Fruit fly (Drosophila melanogaster) whole organism, embryonic: Measurements from ENCODE around the gene CG13862.

Experiments
- Abd-B ChIP-seq: fragments of 200-800 bp; sonication (Bioruptor generic); optimal IDR thresholded peaks from 2 replicates; lab custom pipeline; 2018; ENCODE audit warnings: missing biosample characterization, mild to moderate bottlenecking, missing genetic modification characterization, moderate library complexity
- Aef1 ChIP-seq: fragments of 200-800 bp; sonication (Bioruptor generic); IDR thresholded peaks from 3 replicates; pipeline ENCODE4 v1.3.6; 2022; ENCODE audit warnings: missing biosample characterization, missing genetic modification characterization
- Blimp-1 ChIP-seq: fragments of 200-800 bp; sonication (Bioruptor generic); optimal IDR thresholded peaks from 3 replicates; lab custom pipeline; 2018; ENCODE audit warnings: missing biosample characterization, missing genetic modification characterization, mild to moderate bottlenecking, moderate library complexity, missing genetic modification reagents
- C15 ChIP-seq: fragments of 200-800 bp; sonication (Bioruptor generic); IDR thresholded peaks from 3 replicates; pipeline ENCODE4 v1.3.6; 2022; ENCODE audit warnings: missing biosample characterization, missing genetic modification characterization
- CG1024 ChIP-seq: fragments of 200-800 bp; sonication (Bioruptor generic); IDR thresholded peaks from 2 replicates; pipeline ENCODE4 v1.3.6; 2022; ENCODE audit warnings: missing biosample characterization, missing genetic modification characterization
- CG10654 ChIP-seq: fragments of 200-800 bp; sonication (Bioruptor generic); optimal IDR thresholded peaks from 2 replicates; lab custom pipeline; 2016; ENCODE audit warnings: missing biosample characterization, missing genetic modification characterization
- CG10979 ChIP-seq: fragments of 200-800 bp; sonication (Bioruptor generic); optimal IDR thresholded peaks from 2 replicates; lab custom pipeline; 2018; ENCODE audit warnings: missing biosample characterization, mild to moderate bottlenecking, missing genetic modification characterization, moderate library complexity
- CG1233 ChIP-seq: fragments of 200-800 bp; sonication (Bioruptor generic); optimal IDR thresholded peaks from 4 replicates; lab custom pipeline; 2018; ENCODE audit warnings: missing biosample characterization, mild to moderate bottlenecking, missing genetic modification characterization
- CG15011 ChIP-seq: fragments of 200-800 bp; sonication (Bioruptor generic); optimal IDR thresholded peaks from 3 replicates; lab custom pipeline; 2018; ENCODE audit warnings: missing biosample characterization, mild to moderate bottlenecking, missing genetic modification characterization
- CG1602 ChIP-seq: fragments of 200-800 bp; sonication (Bioruptor generic); optimal IDR thresholded peaks from 3 replicates; lab custom pipeline; 2016; ENCODE audit warnings: missing biosample characterization, missing genetic modification characterization
- CG1647 ChIP-seq: fragments of 200-800 bp; sonication (Bioruptor generic); optimal IDR thresholded peaks from 3 replicates; lab custom pipeline; 2016; ENCODE audit warnings: missing biosample characterization, missing genetic modification characterization
- CG17361 ChIP-seq: fragments of 200-800 bp; sonication (Bioruptor generic); IDR thresholded peaks from 3 replicates; pipeline ENCODE4 v1.3.6; 2022; ENCODE audit warnings: missing biosample characterization, missing genetic modification characterization
- CG17612 ChIP-seq: fragments of 200-800 bp; sonication (Bioruptor generic); IDR thresholded peaks from 2 replicates; pipeline ENCODE4 v1.3.6; 2022; ENCODE audit warnings: missing biosample characterization, missing genetic modification characterization
- CG1792 ChIP-seq: fragments of 200-800 bp; sonication (Bioruptor generic); optimal IDR thresholded peaks from 2 replicates; lab custom pipeline; 2016; ENCODE audit warnings: missing biosample characterization, missing genetic modification characterization
- CG18599 ChIP-seq: fragments of 200-800 bp; sonication (Bioruptor generic); optimal IDR thresholded peaks from 3 replicates; lab custom pipeline; 2017; ENCODE audit warnings: missing biosample characterization, missing genetic modification characterization, mild to moderate bottlenecking, moderate library complexity, missing genetic modification reagents
- CG2202 ChIP-seq: fragments of 200-800 bp; sonication (Bioruptor generic); optimal IDR thresholded peaks from 2 replicates; lab custom pipeline; 2018; ENCODE audit warnings: missing biosample characterization, mild to moderate bottlenecking, missing genetic modification characterization
- CG3065 ChIP-seq: fragments of 200-800 bp; sonication (Bioruptor generic); optimal IDR thresholded peaks from 2 replicates; lab custom pipeline; 2016; ENCODE audit warnings: missing biosample characterization, missing genetic modification characterization
- CG31365 ChIP-seq: fragments of 200-800 bp; sonication (Bioruptor generic); optimal IDR thresholded peaks from 2 replicates; lab custom pipeline; 2018; ENCODE audit warnings: missing biosample characterization, mild to moderate bottlenecking, missing genetic modification characterization
- CG3281 ChIP-seq: fragments of 200-800 bp; sonication (Bioruptor generic); optimal IDR thresholded peaks from 3 replicates; lab custom pipeline; 2017; ENCODE audit warnings: missing biosample characterization, mild to moderate bottlenecking, missing genetic modification characterization
- CG34422 ChIP-seq: fragments of 200-800 bp; sonication (Bioruptor generic); IDR thresholded peaks from 3 replicates; pipeline ENCODE4 v1.3.6; 2022; ENCODE audit warnings: missing biosample characterization, missing genetic modification characterization
- CG3726 ChIP-seq: fragments of 200-800 bp; sonication (Bioruptor generic); IDR thresholded peaks from 3 replicates; pipeline ENCODE4, ENCODE4 v1.3.6; 2022; ENCODE audit warnings: missing biosample characterization, missing genetic modification characterization
- CG3995 ChIP-seq: fragments of 200-800 bp; sonication (Bioruptor generic); optimal IDR thresholded peaks from 3 replicates; lab custom pipeline; 2016; ENCODE audit warnings: missing biosample characterization, missing genetic modification characterization
- CG6272 ChIP-seq: fragments of 200-800 bp; sonication (Bioruptor generic); IDR thresholded peaks from 2 replicates; pipeline ENCODE4 v1.3.6; 2022; ENCODE audit warnings: missing biosample characterization, missing genetic modification characterization
- CG6689 ChIP-seq: fragments of 200-800 bp; sonication (Bioruptor generic); IDR thresholded peaks from 2 replicates; pipeline ENCODE4 v1.3.6; 2022; ENCODE audit warnings: missing biosample characterization, missing genetic modification characterization
- CG7372 ChIP-seq: fragments of 200-800 bp; sonication (Bioruptor generic); IDR thresholded peaks from 2 replicates; pipeline ENCODE4 v1.3.6; 2022; ENCODE audit warnings: missing biosample characterization, missing genetic modification characterization
- CG7556 ChIP-seq: fragments of 200-800 bp; sonication (Bioruptor generic); optimal IDR thresholded peaks from 2 replicates; lab custom pipeline; 2017; ENCODE audit warnings: missing biosample characterization, mild to moderate bottlenecking, missing genetic modification characterization
- CG9215 ChIP-seq: fragments of 200-800 bp; sonication (Bioruptor generic); IDR thresholded peaks from 2 replicates; pipeline ENCODE4 v1.3.6; 2022; ENCODE audit warnings: missing biosample characterization, missing genetic modification characterization
- D19A ChIP-seq: fragments of 200-800 bp; optimal IDR thresholded peaks from 3 replicates; lab custom pipeline; 2019; ENCODE audit warnings: missing biosample characterization, mild to moderate bottlenecking, missing genetic modification characterization, moderate library complexity
- Dip3 ChIP-seq: fragments of 200-800 bp; sonication (Bioruptor generic); optimal IDR thresholded peaks from 3 replicates; lab custom pipeline; 2016; ENCODE audit warnings: missing biosample characterization, missing genetic modification characterization
- Dref ChIP-seq: fragments of 200-800 bp; sonication (Bioruptor generic); IDR thresholded peaks from 2 replicates; pipeline ENCODE4 v1.3.6; 2022; ENCODE audit warnings: missing biosample characterization, missing genetic modification characterization
- Ets97D ChIP-seq: fragments of 200-800 bp; sonication (Bioruptor generic); optimal IDR thresholded peaks from 3 replicates; lab custom pipeline; 2016; ENCODE audit warnings: missing biosample characterization, missing genetic modification characterization
- HLH3B ChIP-seq: fragments of 200-800 bp; sonication (Bioruptor generic); IDR thresholded peaks from 2 replicates; pipeline ENCODE4 v1.3.6; 2022; ENCODE audit warnings: missing biosample characterization, missing genetic modification characterization
- HLH54F ChIP-seq: fragments of 200-800 bp; sonication (Bioruptor generic); optimal IDR thresholded peaks from 3 replicates; lab custom pipeline; 2016; ENCODE audit warnings: missing biosample characterization, missing genetic modification characterization
- Hr51 ChIP-seq, 2 experiments: fragments of 200-800 bp; sonication (Bioruptor generic); optimal IDR thresholded peaks; 2 replicates in 1 of 2; 3 replicates in 1 of 2; lab custom pipeline; 2016 to 2018; ENCODE audit warnings: missing biosample characterization in 2 of 2, missing genetic modification characterization in 2 of 2, mild to moderate bottlenecking in 1 of 2, moderate library complexity in 1 of 2
- Kr ChIP-seq: fragments of 200-800 bp; sonication (Bioruptor generic); optimal IDR thresholded peaks from 2 replicates; lab custom pipeline; 2017; ENCODE audit warnings: missing biosample characterization, mild to moderate bottlenecking, missing genetic modification characterization
- Optix ChIP-seq: fragments of 200-800 bp; sonication (Bioruptor generic); IDR thresholded peaks from 3 replicates; pipeline ENCODE4 v1.3.6; 2022; ENCODE audit warnings: missing biosample characterization, missing genetic modification characterization
- PHDP ChIP-seq: fragments of 200-800 bp; sonication (Bioruptor generic); optimal IDR thresholded peaks from 3 replicates; lab custom pipeline; 2018; ENCODE audit warnings: missing biosample characterization, mild to moderate bottlenecking, missing genetic modification characterization, moderate library complexity
- ab ChIP-seq: fragments of 200-800 bp; sonication (Bioruptor generic); optimal IDR thresholded peaks from 2 replicates; lab custom pipeline; 2016; ENCODE audit warnings: missing biosample characterization, missing genetic modification characterization
- ash1 ChIP-seq: fragments of 200-800 bp; sonication (Bioruptor generic); optimal IDR thresholded peaks from 2 replicates; lab custom pipeline; 2018; ENCODE audit warnings: missing biosample characterization, mild to moderate bottlenecking, missing genetic modification characterization
- esg ChIP-seq: fragments of 200-800 bp; sonication (Bioruptor generic); conservative IDR thresholded peaks from 2 replicates; pipeline ENCODE4 v1.3.6; 2022; ENCODE audit warnings: missing biosample characterization, missing genetic modification characterization
- exex ChIP-seq: fragments of 200-800 bp; sonication (Bioruptor generic); optimal IDR thresholded peaks from 4 replicates; lab custom pipeline; 2018; ENCODE audit warnings: missing biosample characterization, mild to moderate bottlenecking, missing genetic modification characterization, moderate library complexity
- her ChIP-seq: fragments of 200-800 bp; sonication (Bioruptor generic); optimal IDR thresholded peaks from 2 replicates; lab custom pipeline; 2016; ENCODE audit warnings: missing biosample characterization, missing genetic modification characterization
- kah ChIP-seq: fragments of 200-800 bp; sonication (Bioruptor generic); optimal IDR thresholded peaks from 2 replicates; lab custom pipeline; 2018; ENCODE audit warnings: missing biosample characterization, mild to moderate bottlenecking, missing genetic modification characterization
- mirr ChIP-seq: fragments of 200-800 bp; sonication (Bioruptor generic); optimal IDR thresholded peaks from 3 replicates; lab custom pipeline; 2018; ENCODE audit warnings: missing biosample characterization, mild to moderate bottlenecking, missing genetic modification characterization
- odd ChIP-seq: fragments of 200-800 bp; sonication (Bioruptor generic); optimal IDR thresholded peaks from 2 replicates; lab custom pipeline; 2017; ENCODE audit warnings: missing biosample characterization, mild to moderate bottlenecking, missing genetic modification characterization
- seq ChIP-seq: fragments of 200-800 bp; sonication (Bioruptor generic); IDR thresholded peaks from 2 replicates; pipeline ENCODE4 v1.3.6; 2022; ENCODE audit warnings: missing biosample characterization, missing genetic modification characterization
- slp2 ChIP-seq: fragments of 200-800 bp; sonication (Bioruptor generic); optimal IDR thresholded peaks from 2 replicates; lab custom pipeline; 2016; ENCODE audit warnings: missing biosample characterization, missing genetic modification characterization
- ssp ChIP-seq: fragments of 200-800 bp; sonication (Bioruptor generic); IDR thresholded peaks from 2 replicates; pipeline ENCODE4 v1.3.6; 2022; ENCODE audit warnings: missing biosample characterization, missing genetic modification characterization
- tap ChIP-seq: fragments of 200-800 bp; optimal IDR thresholded peaks from 3 replicates; lab custom pipeline; 2019; ENCODE audit warnings: missing biosample characterization, mild to moderate bottlenecking, missing genetic modification characterization, moderate library complexity
- vnd ChIP-seq: fragments of 200-800 bp; sonication (Bioruptor generic); IDR thresholded peaks from 3 replicates; pipeline ENCODE4 v1.3.6; 2022; ENCODE audit warnings: missing biosample characterization, missing genetic modification characterization; ENCODE audit not compliant: partially characterized antibody

CG13862 gene

dm6 chr3R:22367126-22368076, 35.6 kb downstream of the CG13862 start, which contains the start of the genes Polr3F and PyK (continued):
- TF ChIP-seq tap (tag; lab: Kevin White, UChicago) (no peak), CG17612 (GFP tag; lab: Robert Waterston, UW) (no peak), CG3995 (GFP tag; lab: Kevin White, UChicago) (peak; percentile 93), CG10654 (peak; percentile 5), CG1024 (GFP tag; lab: Robert Waterston, UW) (no peak), CG10979 (tag; lab: Kevin White, UChicago) (peak; percentile 1), Dref (GFP tag; lab: Robert Waterston, UW) (no peak), Kr (GFP tag; lab: Kevin White, UChicago) (no peak), CG2202 (tag; lab: Kevin White, UChicago) (peak; percentile 15), ab (GFP tag; lab: Kevin White, UChicago) (no peak), vnd (no peak), CG6689 (no peak; the same call in 1 of the 2 replicates), CG31365 (tag; lab: Kevin White, UChicago) (no peak), CG3065 (GFP tag; lab: Kevin White, UChicago) (no peak), HLH54F (no peak), Abd-B (GFP tag; lab: Kevin White, UChicago) (no peak), mirr (GFP tag; lab: Kevin White, UChicago) (no peak), Hr51 (GFP tag; optimal IDR thresholded peaks at IDR 0.05; lab: Kevin White, UChicago) (peak in 1 of 2 experiments; percentile 56), CG1647 (GFP tag; lab: Kevin White, UChicago) (no peak), C15 (GFP tag; lab: Robert Waterston, UW) (no peak), esg (GFP tag; lab: Robert Waterston, UW) (no peak), Blimp-1 (GFP tag; lab: Kevin White, UChicago) (peak; percentile 52), ash1 (GFP tag; lab: Kevin White, UChicago) (no peak), exex (tag; lab: Kevin White, UChicago) (peak; percentile 10), CG34422 (GFP tag; lab: Robert Waterston, UW) (0 out of 3 replicates have a peak, but pooled peaks have one; percentile 1), Dip3 (peak; percentile 10), CG7556 (peak; percentile 5), CG1792 (GFP tag; lab: Kevin White, UChicago) (no peak), HLH3B (GFP tag; lab: Robert Waterston, UW) (no peak), Aef1 (peak; percentile 12; the same call in 1 of the 3 replicates), CG18599 (GFP tag; lab: Kevin White, UChicago) (no peak), CG9215 (GFP tag; lab: Robert Waterston, UW) (no peak), CG17361 (GFP tag; lab: Robert Waterston, UW) (peak; percentile 55; the same call in 2 of the 3 replicates), CG3281 (GFP tag; lab: Kevin White, UChicago) (no peak), kah (GFP tag; lab: Kevin White, UChicago) (no peak), Ets97D (GFP tag; lab: Kevin White, UChicago) (peak; percentile 36), CG3726 (GFP tag; lab: Robert Waterston, UW) (no peak), odd (GFP tag; lab: Kevin White, UChicago) (no peak), PHDP (tag; lab: Kevin White, UChicago) (peak; percentile 56), seq (GFP tag; lab: Robert Waterston, UW) (no peak), slp2 (no peak), CG6272 (GFP tag; lab: Robert Waterston, UW) (no peak), CG15011 (no peak), D19A (tag; lab: Kevin White, UChicago) (peak; percentile 7), her (GFP tag; lab: Kevin White, UChicago) (no peak), Optix (GFP tag; lab: Robert Waterston, UW) (no peak), CG7372 (GFP tag; lab: Robert Waterston, UW) (no peak), CG1602 (no peak), ssp (GFP tag; lab: Robert Waterston, UW) (no peak), CG1233 (GFP tag; lab: Kevin White, UChicago) (no peak)
